Fruit fly (Drosophila melanogaster): Measurements from ENCODE around the gene Tudor-SN.
A peak's percentile ranks its signal among the peaks of the same experiment; 100 is the strongest.

Gene Tudor-SN

dm6 chr3L:212520-212919 is 51.7 kb downstream of the Tudor-SN start, which contains the start of the genes thoc7 and Dis3l2 (continued):
- no peak for TF ChIP-seq Ravus (GFP tag; IDR thresholded peaks at IDR 0.05)
- no peak for TF ChIP-seq zf30C (GFP tag; optimal IDR thresholded peaks at IDR 0.05)
- TF ChIP-seq CG17912 (GFP tag; optimal IDR thresholded peaks at IDR 0.05) = no peak
- TF ChIP-seq bcd (GFP tag; optimal IDR thresholded peaks at IDR 0.05) = no peak
- TF ChIP-seq nmo (GFP tag; optimal IDR thresholded peaks at IDR 0.05) = no peak
- no peak for TF ChIP-seq gem (tag; optimal IDR thresholded peaks at IDR 0.05)
- TF ChIP-seq CG18262 (tag; optimal IDR thresholded peaks at IDR 0.05) = no peak
- no peak for TF ChIP-seq D (optimal IDR thresholded peaks at IDR 0.05)
- no peak for TF ChIP-seq D (GFP tag; optimal IDR thresholded peaks at IDR 0.05)
- 0 out of 3 replicates have a peak, but pooled peaks have one; percentile 13 for TF ChIP-seq row (GFP tag; IDR thresholded peaks at IDR 0.05)
- no peak for TF ChIP-seq CG11504 (tag; optimal IDR thresholded peaks at IDR 0.05)
- TF ChIP-seq Hand (GFP tag; optimal IDR thresholded peaks at IDR 0.05) = no peak
- no peak for TF ChIP-seq kni (GFP tag; optimal IDR thresholded peaks at IDR 0.05)
- no peak for TF ChIP-seq CG7357 (GFP tag; IDR thresholded peaks at IDR 0.05)
- TF ChIP-seq CkIIα-i1 (GFP tag; IDR thresholded peaks at IDR 0.05) = no peak
- no peak for TF ChIP-seq Fer2 (tag; optimal IDR thresholded peaks at IDR 0.05)
- TF ChIP-seq zfh2 (GFP tag; optimal IDR thresholded peaks at IDR 0.05) = no peak
- no peak for TF ChIP-seq CG7556 (GFP tag; optimal IDR thresholded peaks at IDR 0.05)
- TF ChIP-seq da (GFP tag; optimal IDR thresholded peaks at IDR 0.05) = no peak
- no peak for TF ChIP-seq CG9609 (GFP tag; optimal IDR thresholded peaks at IDR 0.05)
- TF ChIP-seq ase (GFP tag; IDR thresholded peaks at IDR 0.05) = no peak
- TF ChIP-seq CG8944 (GFP tag; optimal IDR thresholded peaks at IDR 0.05) = no peak
- TF ChIP-seq CG3407 (GFP tag; optimal IDR thresholded peaks at IDR 0.05) = no peak
- no peak for TF ChIP-seq CG4730 (GFP tag; IDR thresholded peaks at IDR 0.05)
- no peak for TF ChIP-seq Nf-YA (GFP tag; IDR thresholded peaks at IDR 0.05)
- no peak for TF ChIP-seq Hr78 (GFP tag; optimal IDR thresholded peaks at IDR 0.05)
- TF ChIP-seq maf-S (GFP tag; optimal IDR thresholded peaks at IDR 0.05) = no peak
- no peak for TF ChIP-seq CG13123 (GFP tag; optimal IDR thresholded peaks at IDR 0.05)
- no peak for TF ChIP-seq CG17612 (GFP tag; IDR thresholded peaks at IDR 0.05)
- TF ChIP-seq kah (GFP tag; optimal IDR thresholded peaks at IDR 0.05) = no peak
- no peak for TF ChIP-seq chif (GFP tag; optimal IDR thresholded peaks at IDR 0.05)
- TF ChIP-seq Trl (optimal IDR thresholded peaks at IDR 0.05) = no peak
- no peak for TF ChIP-seq Trl (GFP tag; optimal IDR thresholded peaks at IDR 0.05)
- TF ChIP-seq CG8359 (GFP tag; optimal IDR thresholded peaks at IDR 0.05; ENCODE audit: borderline replicate concordance) = no peak
- no peak for TF ChIP-seq sisA (GFP tag; IDR thresholded peaks at IDR 0.05)
- no peak for TF ChIP-seq tup (GFP tag; optimal IDR thresholded peaks at IDR 0.05)
- no peak for TF ChIP-seq fd3F (GFP tag; optimal IDR thresholded peaks at IDR 0.05)
- TF ChIP-seq chm (GFP tag; IDR thresholded peaks at IDR 0.05) = no peak
- TF ChIP-seq HmgZ (tag; optimal IDR thresholded peaks at IDR 0.05) = peak; percentile 0
- TF ChIP-seq amos (GFP tag; IDR thresholded peaks at IDR 0.05; ENCODE audit: partially characterized antibody) = peak; percentile 29; the same call in 1 of the 2 replicates
- TF ChIP-seq NfI (GFP tag; optimal IDR thresholded peaks at IDR 0.05) = no peak
- no peak for TF ChIP-seq CG17186 (GFP tag; optimal IDR thresholded peaks at IDR 0.05)
- TF ChIP-seq jigr1 (GFP tag; IDR thresholded peaks at IDR 0.05) = no peak
- no peak for TF ChIP-seq CG17568 (GFP tag; optimal IDR thresholded peaks at IDR 0.05)
- TF ChIP-seq az2 (GFP tag; optimal IDR thresholded peaks at IDR 0.05) = no peak
- TF ChIP-seq CG11247 (GFP tag; IDR thresholded peaks at IDR 0.05) = no peak
- no peak for TF ChIP-seq CG2202 (tag; optimal IDR thresholded peaks at IDR 0.05)
- no peak for TF ChIP-seq zfh1 (GFP tag; IDR thresholded peaks at IDR 0.05)
- TF ChIP-seq CG14014 (GFP tag; IDR thresholded peaks at IDR 0.05) = no peak
- TF ChIP-seq repo (GFP tag; optimal IDR thresholded peaks at IDR 0.05) = no peak
- TF ChIP-seq lilli (GFP tag; optimal IDR thresholded peaks at IDR 0.05) = no peak
- no peak for TF ChIP-seq Deaf1 (tag; optimal IDR thresholded peaks at IDR 0.05)
- TF ChIP-seq klu (GFP tag; IDR thresholded peaks at IDR 0.05) = no peak
